Worm (Caenorhabditis elegans): ENCODE results near the gene C02F5.5.

DNA sequence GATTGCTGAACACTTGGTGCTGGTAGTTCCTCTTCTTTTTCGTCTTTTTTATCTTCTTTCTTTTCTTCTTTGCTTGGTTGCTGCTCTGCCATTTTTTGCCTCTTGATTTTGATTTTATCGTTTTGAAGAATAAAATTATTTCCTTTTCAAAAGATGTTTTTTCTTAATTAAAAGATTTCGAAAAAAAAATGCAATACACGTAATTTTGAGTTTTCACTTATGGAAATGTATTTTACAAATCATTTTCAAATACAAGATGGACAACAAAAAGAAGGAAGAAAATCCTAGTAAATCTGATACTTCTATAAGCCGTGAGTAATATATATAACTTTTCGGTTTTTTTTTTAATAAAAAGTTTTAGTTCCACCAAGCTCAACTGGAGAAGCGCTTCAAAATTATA is 13.4 kb downstream of the C02F5.5 start, which contains the start of the genes C02F5.10 and C02F5.2:
- TF ChIP-seq nhr-77 (tag; optimal IDR thresholded peaks at IDR 0.05), result no peak
- TF ChIP-seq ama-1 (optimal IDR thresholded peaks at IDR 0.05), result no peak
- TF ChIP-seq mab-5 (tag; optimal IDR thresholded peaks at IDR 0.05), result no peak
- no peak for TF ChIP-seq ceh-82 (tag; optimal IDR thresholded peaks at IDR 0.05)
- TF ChIP-seq ZK546.5 (tag; optimal IDR thresholded peaks at IDR 0.05), result no peak
- TF ChIP-seq lsy-2 (tag; optimal IDR thresholded peaks at IDR 0.05), result no peak
- TF ChIP-seq unc-62 (GFP tag; optimal IDR thresholded peaks at IDR 0.05), result no peak
